Worm (Caenorhabditis elegans): ENCODE measurements around the gene eco-1.

- TF ChIP-seq him-1 (tag; optimal IDR thresholded peaks at IDR 0.05): no peak
- no peak for TF ChIP-seq dao-5 (tag; optimal IDR thresholded peaks at IDR 0.05)
These were observed 27.0 kb upstream of the eco-1 start, which contains the start of gene trd-1 for ce11 chrIII:7385929-7386328.

All from whole organism, L4/young adult.